Worm (Caenorhabditis elegans): ENCODE data around the gene ife-2.
A peak's percentile ranks its signal among the peaks of the same experiment; 100 is the strongest.
"Not testable (repeated sequence)": the region's sequence is repeated elsewhere in the genome, so short reads cannot be mapped to it uniquely, and the experiment has no call there.

The ife-2 gene

ce11 chrX:348141-348540 is 34.4 kb downstream of the ife-2 start:
- peak; percentile 24 for TF ChIP-seq nhr-47 (tag; optimal IDR thresholded peaks at IDR 0.05)
- peak; percentile 31 for TF ChIP-seq mep-1 (tag; optimal IDR thresholded peaks at IDR 0.05)
- peak; percentile 34 for TF ChIP-seq blmp-1 (tag; optimal IDR thresholded peaks at IDR 0.05)
- TF ChIP-seq snu-23 (GFP tag; optimal IDR thresholded peaks at IDR 0.05), result peak; percentile 51
- TF ChIP-seq snpc-4 (tag; optimal IDR thresholded peaks at IDR 0.05), result no peak
- TF ChIP-seq pag-3 (tag; optimal IDR thresholded peaks at IDR 0.05; ENCODE audit: borderline replicate concordance, insufficient read depth), result no peak
- TF ChIP-seq nhr-19 (GFP tag; conservative IDR thresholded peaks at IDR 0.05), result 0 out of 2 replicates have a peak, but pooled peaks have one; percentile 24
- TF ChIP-seq swsn-7 (tag; optimal IDR thresholded peaks at IDR 0.05), result peak; percentile 2
- peak in 1 of 2 experiments; percentile 68 for TF ChIP-seq mdl-1 (tag; optimal IDR thresholded peaks at IDR 0.05)
- TF ChIP-seq nhr-71 (tag; optimal IDR thresholded peaks at IDR 0.05), result peak; percentile 20
- no peak for TF ChIP-seq nhr-90 (tag; optimal IDR thresholded peaks at IDR 0.05; ENCODE audit: poor library complexity)
- TF ChIP-seq isw-1 (GFP tag; IDR thresholded peaks at IDR 0.05), result no peak
- TF ChIP-seq fkh-8 (tag; optimal IDR thresholded peaks at IDR 0.05), result no peak
- no peak for TF ChIP-seq aha-1 (tag; optimal IDR thresholded peaks at IDR 0.05)
- TF ChIP-seq ets-5 (GFP tag; IDR thresholded peaks at IDR 0.05), result no peak
- TF ChIP-seq lin-35 (GFP tag; optimal IDR thresholded peaks at IDR 0.05), result peak; percentile 34 to 51
- TF ChIP-seq hlh-4 (tag; optimal IDR thresholded peaks at IDR 0.05), result no peak
- peak; percentile 10 for TF ChIP-seq tbx-2 (tag; optimal IDR thresholded peaks at IDR 0.05)
- no peak for TF ChIP-seq hlh-17 (GFP tag; optimal IDR thresholded peaks at IDR 0.05; ENCODE audit: borderline replicate concordance)
- TF ChIP-seq efl-1 (optimal IDR thresholded peaks at IDR 0.05), result peak in 1 of 2 experiments; percentile 16
- no peak for TF ChIP-seq efl-1 (GFP tag; optimal IDR thresholded peaks at IDR 0.05 in 1 of 2)
- TF ChIP-seq ama-1 (optimal IDR thresholded peaks at IDR 0.05), result no peak
- no peak for TF ChIP-seq fkh-4 (tag; optimal IDR thresholded peaks at IDR 0.05; ENCODE audit: borderline replicate concordance)
- TF ChIP-seq hpl-2 (GFP tag; optimal IDR thresholded peaks at IDR 0.05), result no peak
- peak in 1 of 3 experiments; percentile 37 for TF ChIP-seq ceh-82 (tag; optimal IDR thresholded peaks at IDR 0.05)
- peak; percentile 58 for TF ChIP-seq lin-14 (GFP tag; optimal IDR thresholded peaks at IDR 0.05)
- TF ChIP-seq lsy-2 (tag; optimal IDR thresholded peaks at IDR 0.05), result peak; percentile 9 to 39

ce11 chrX:347117-347516 is 35.4 kb downstream of the ife-2 start, which contains the start of gene C04E7.3:
C04E7.3 (minus strand) TSS chrX:347217.
- TF ChIP-seq nhr-90 (tag; optimal IDR thresholded peaks at IDR 0.05; ENCODE audit: poor library complexity); nhr-20 (tag; optimal IDR thresholded peaks at IDR 0.05); efl-3 (GFP tag; optimal IDR thresholded peaks at IDR 0.05): not testable (repeated sequence)

ce11 chrX:343822-344221 is 38.7 kb downstream of the ife-2 start:
- TF ChIP-seq pax-3 (tag; optimal IDR thresholded peaks at IDR 0.05), result no peak
- TF ChIP-seq sup-37 (GFP tag; optimal IDR thresholded peaks at IDR 0.05), result no peak
- TF ChIP-seq zip-4 (GFP tag; optimal IDR thresholded peaks at IDR 0.05), result no peak
- peak in 1 of 2 experiments; percentile 29 for TF ChIP-seq lin-35 (GFP tag; optimal IDR thresholded peaks at IDR 0.05)
- no peak for TF ChIP-seq C04F5.9 (tag; optimal IDR thresholded peaks at IDR 0.05)
- peak; percentile 3 for TF ChIP-seq lin-15B (tag; optimal IDR thresholded peaks at IDR 0.05)
- TF ChIP-seq efl-1 (optimal IDR thresholded peaks at IDR 0.05), result no peak
- peak; percentile 26 to 91 for TF ChIP-seq efl-1 (GFP tag; optimal IDR thresholded peaks at IDR 0.05 in 1 of 2)

ce11 chrX:334452-334851 is 48.1 kb downstream of the ife-2 start:
- TF ChIP-seq skn-1 (tag; optimal IDR thresholded peaks at IDR 0.05) (no peak), lin-13 (GFP tag; optimal IDR thresholded peaks at IDR 0.05) (no peak), egl-27 (tag; optimal IDR thresholded peaks at IDR 0.05) (no peak), pag-3 (tag; optimal IDR thresholded peaks at IDR 0.05; ENCODE audit: borderline replicate concordance, insufficient read depth) (no peak), ztf-11 (tag; optimal IDR thresholded peaks at IDR 0.05) (no peak), C34B4.2 (tag; optimal IDR thresholded peaks at IDR 0.05) (no peak), C16A3.4 (tag; optimal IDR thresholded peaks at IDR 0.05) (no peak), lin-35 (GFP tag; optimal IDR thresholded peaks at IDR 0.05) (no peak), xbp-1 (tag; optimal IDR thresholded peaks at IDR 0.05) (no peak), tlp-1 (tag; optimal IDR thresholded peaks at IDR 0.05) (no peak), zip-4 (GFP tag; optimal IDR thresholded peaks at IDR 0.05) (no peak)
